Worm (Caenorhabditis elegans) whole organism, L4 larva: Measurements from ENCODE around the gene sec-61.A.

ENCODE experiments used
- F10B5.3 ChIP-seq: sonication (generic microtip); optimal IDR thresholded peaks from 2 replicates; lab custom pipeline; 2016; ENCODE audit warnings: mild to moderate bottlenecking, missing genetic modification characterization, missing compliant biosample characterization
- F37D6.2 ChIP-seq: sonication (generic microtip); optimal IDR thresholded peaks from 2 replicates; lab custom pipeline; 2016; ENCODE audit warnings: mild to moderate bottlenecking, missing genetic modification characterization, missing compliant biosample characterization
- F49E8.2 ChIP-seq: sonication (generic microtip); optimal IDR thresholded peaks from 2 replicates; lab custom pipeline; 2016; ENCODE audit warnings: missing compliant biosample characterization, mild to moderate bottlenecking, missing genetic modification characterization, borderline replicate concordance
- Y105C5A.15 ChIP-seq: fragments of 200-800 bp; sonication (Bioruptor generic); IDR thresholded peaks from 2 replicates; pipeline ENCODE4 v1.3.6; 2022; ENCODE audit warnings: missing genetic modification characterization, missing compliant biosample characterization
- Y5F2A.4 ChIP-seq: fragments of 200-800 bp; sonication (Bioruptor generic); optimal IDR thresholded peaks from 2 replicates; lab custom pipeline; 2018; ENCODE audit warnings: mild to moderate bottlenecking, missing genetic modification characterization, missing compliant biosample characterization
- aha-1 ChIP-seq: fragments of 150-350 bp; peaks from one replicate; lab custom pipeline; 2014; ENCODE audit warnings: missing biosample characterization, missing genetic modification characterization
- arid-1 ChIP-seq: fragments of 200-800 bp; sonication (Bioruptor generic); conservative IDR thresholded peaks from 2 replicates; pipeline ENCODE4 v1.3.6; 2022; ENCODE audit warnings: missing genetic modification reagents, missing genetic modification characterization, missing compliant biosample characterization
- ceh-28 ChIP-seq: fragments of 150-350 bp; optimal IDR thresholded peaks from 2 replicates; lab custom pipeline; 2014; ENCODE audit warnings: missing biosample characterization, missing genetic modification reagents, missing genetic modification characterization
- daf-16 ChIP-seq, 3 experiments: sonication (generic microtip); optimal IDR thresholded peaks; 2 replicates each; lab custom pipeline; 2016 to 2017; ENCODE audit warnings: missing genetic modification characterization in 3 of 3, missing genetic modification reagents in 3 of 3, mild to moderate bottlenecking in 2 of 3, missing compliant biosample characterization in 2 of 3, missing biosample characterization in 1 of 3, moderate library complexity in 1 of 3
- daf-19 ChIP-seq: fragments of 200-800 bp; sonication (Bioruptor generic); conservative IDR thresholded peaks from 2 replicates; pipeline ENCODE4 v1.3.6; 2022; ENCODE audit warnings: missing genetic modification characterization, missing compliant biosample characterization
- dpl-1 ChIP-seq: fragments of 150-350 bp; optimal IDR thresholded peaks from 2 replicates; lab custom pipeline; 2014; ENCODE audit warnings: missing biosample characterization, missing genetic modification reagents, missing genetic modification characterization
- duxl-1 ChIP-seq: sonication (generic microtip); optimal IDR thresholded peaks from 2 replicates; lab custom pipeline; 2016; ENCODE audit warnings: mild to moderate bottlenecking, missing genetic modification characterization, moderate library complexity, missing compliant biosample characterization; ENCODE audit not compliant: poor library complexity
- dve-1 ChIP-seq: sonication (generic microtip); optimal IDR thresholded peaks from 2 replicates; lab custom pipeline; 2017; ENCODE audit warnings: antibody characterized with exemption, mild to moderate bottlenecking, missing genetic modification characterization, missing compliant biosample characterization; ENCODE audit not compliant: insufficient read depth
- fkh-10 ChIP-seq: fragments of 150-350 bp; optimal IDR thresholded peaks from 2 replicates; lab custom pipeline; 2014; ENCODE audit warnings: missing biosample characterization, missing genetic modification reagents, missing genetic modification characterization
- gei-8 ChIP-seq: fragments of 200-800 bp; sonication (Bioruptor generic); optimal IDR thresholded peaks from 2 replicates; lab custom pipeline; 2018; ENCODE audit warnings: mild to moderate bottlenecking, missing genetic modification characterization, missing compliant biosample characterization
- hlh-30 ChIP-seq: sonication (generic microtip); optimal IDR thresholded peaks from 2 replicates; lab custom pipeline; 2017; ENCODE audit warnings: antibody characterized with exemption, mild to moderate bottlenecking, missing genetic modification characterization, missing compliant biosample characterization; ENCODE audit not compliant: insufficient read depth
- hmg-1.1 ChIP-seq: fragments of 200-800 bp; sonication (Bioruptor generic); IDR thresholded peaks from 2 replicates; pipeline ENCODE4 v1.3.6; 2022; ENCODE audit warnings: missing genetic modification reagents, missing genetic modification characterization, missing compliant biosample characterization
- lim-7 ChIP-seq: fragments of 200-800 bp; sonication (Bioruptor generic); IDR thresholded peaks from 2 replicates; pipeline ENCODE4 v1.3.6; 2022; ENCODE audit warnings: missing genetic modification characterization, missing compliant biosample characterization
- lin-1 ChIP-seq: fragments of 200-800 bp; sonication (Bioruptor generic); IDR thresholded peaks from 2 replicates; pipeline ENCODE4 v1.3.6; 2022; ENCODE audit warnings: missing genetic modification reagents, missing genetic modification characterization, missing compliant biosample characterization
- lin-13 ChIP-seq: fragments of 150-350 bp; optimal IDR thresholded peaks from 2 replicates; lab custom pipeline; 2014; ENCODE audit warnings: missing biosample characterization, missing genetic modification reagents, missing genetic modification characterization
- lin-29 ChIP-seq: fragments of 200-800 bp; sonication (Bioruptor generic); IDR thresholded peaks from 2 replicates; pipeline ENCODE4 v1.3.6; 2022; ENCODE audit warnings: missing genetic modification reagents, missing genetic modification characterization, missing compliant biosample characterization
- lin-39 ChIP-seq: fragments of 150-350 bp; optimal IDR thresholded peaks from 2 replicates; lab custom pipeline; 2014; ENCODE audit warnings: missing biosample characterization, missing genetic modification reagents, missing genetic modification characterization
- lsy-2 ChIP-seq, 2 experiments: fragments of 150-350 bp in 1 of 2; sonication (generic microtip) in 1 of 2; optimal IDR thresholded peaks; 2 replicates each; lab custom pipeline; 2014 to 2017; ENCODE audit warnings: missing biosample characterization in 2 of 2, missing genetic modification characterization in 2 of 2
- madf-5 ChIP-seq, 2 experiments: fragments of 200-800 bp; sonication (Bioruptor generic); IDR thresholded peaks; 2 replicates each; pipeline ENCODE4 v1.3.6; 2022; ENCODE audit warnings: missing compliant biosample characterization in 2 of 2, missing genetic modification characterization in 2 of 2
- mdt-29 ChIP-seq: fragments of 200-800 bp; sonication (Bioruptor generic); IDR thresholded peaks from 2 replicates; pipeline ENCODE4 v1.3.6; 2022; ENCODE audit warnings: missing genetic modification reagents, missing genetic modification characterization, missing compliant biosample characterization
- mep-1 ChIP-seq: fragments of 150-350 bp; sonication (generic microtip); optimal IDR thresholded peaks from 3 replicates; lab custom pipeline; 2014; ENCODE audit warnings: missing biosample characterization, missing genetic modification characterization
- mes-2 ChIP-seq: sonication (generic microtip); optimal IDR thresholded peaks from 2 replicates; lab custom pipeline; 2016; ENCODE audit warnings: missing genotype, mild to moderate bottlenecking, missing genetic modification characterization, missing compliant biosample characterization; ENCODE audit not compliant: poor library complexity, severe bottlenecking
- nhr-10 ChIP-seq: fragments of 150-350 bp; optimal IDR thresholded peaks from 2 replicates; lab custom pipeline; 2014; ENCODE audit warnings: missing biosample characterization, missing genetic modification characterization
- nhr-11 ChIP-seq: fragments of 150-350 bp; optimal IDR thresholded peaks from 2 replicates; lab custom pipeline; 2014; ENCODE audit warnings: missing biosample characterization, missing genetic modification characterization
- nhr-111 ChIP-seq: fragments of 200-800 bp; sonication (Bioruptor generic); optimal IDR thresholded peaks from 2 replicates; lab custom pipeline; 2018; ENCODE audit warnings: mild to moderate bottlenecking, missing genetic modification characterization, missing compliant biosample characterization
- nhr-48 ChIP-seq: sonication (generic microtip); optimal IDR thresholded peaks from 2 replicates; lab custom pipeline; 2016; ENCODE audit warnings: mild to moderate bottlenecking, missing genetic modification characterization, missing compliant biosample characterization
- nhr-76 ChIP-seq: fragments of 150-350 bp; optimal IDR thresholded peaks from 2 replicates; lab custom pipeline; 2014; ENCODE audit warnings: missing biosample characterization, missing genetic modification characterization
- nhr-77 ChIP-seq: fragments of 150-350 bp; optimal IDR thresholded peaks from 2 replicates; lab custom pipeline; 2014; ENCODE audit warnings: missing biosample characterization, missing genetic modification characterization
- pha-4 ChIP-seq, 2 experiments: fragments of 150-350 bp in 1 of 2; fragments of 200-800 bp in 1 of 2; sonication (Bioruptor generic) in 1 of 2; IDR thresholded peaks in 1 of 2; optimal IDR thresholded peaks in 1 of 2; 2 replicates each; pipeline versions ENCODE4 v1.3.6 to Lab custom; 2014 to 2022; ENCODE audit warnings: missing genetic modification characterization in 2 of 2, missing genetic modification reagents in 2 of 2, missing biosample characterization in 1 of 2, missing compliant biosample characterization in 1 of 2
- pqm-1 ChIP-seq: sonication (generic microtip); optimal IDR thresholded peaks from 2 replicates; lab custom pipeline; 2017; ENCODE audit warnings: missing biosample characterization, missing genetic modification characterization
- rbr-2 ChIP-seq: sonication (generic microtip); optimal IDR thresholded peaks from 2 replicates; lab custom pipeline; 2016; ENCODE audit warnings: missing genotype, missing genetic modification characterization, missing compliant biosample characterization
- skn-1 ChIP-seq: fragments of 150-350 bp; optimal IDR thresholded peaks from 2 replicates; lab custom pipeline; 2014; ENCODE audit warnings: missing biosample characterization, missing genetic modification characterization
- snpc-1.2 ChIP-seq: fragments of 200-800 bp; sonication (Bioruptor generic); IDR thresholded peaks from 2 replicates; pipeline ENCODE4 v1.3.6; 2022; ENCODE audit warnings: missing genetic modification reagents, missing genetic modification characterization, missing compliant biosample characterization
- spr-1 ChIP-seq: sonication (generic microtip); optimal IDR thresholded peaks from 2 replicates; lab custom pipeline; 2016; ENCODE audit warnings: mild to moderate bottlenecking, missing genetic modification characterization, missing compliant biosample characterization
- tag-97 ChIP-seq: fragments of 200-800 bp; sonication (Bioruptor generic); IDR thresholded peaks from 2 replicates; pipeline ENCODE4 v1.3.6; 2022; ENCODE audit warnings: missing genetic modification characterization, missing compliant biosample characterization
- unc-62 ChIP-seq, 3 experiments: fragments of 150-350 bp in 1 of 3; sonication (generic microtip); optimal IDR thresholded peaks in 2 of 3; peaks in 1 of 3; 1 replicate in 1 of 3; 2 replicates in 2 of 3; lab custom pipeline; 2014 to 2017; ENCODE audit warnings: missing biosample characterization in 3 of 3, missing genetic modification characterization in 3 of 3, missing genetic modification reagents in 3 of 3, missing genotype in 1 of 3
- vab-7 ChIP-seq: fragments of 200-800 bp; sonication (Bioruptor generic); IDR thresholded peaks from 2 replicates; pipeline ENCODE4 v1.3.6; 2022; ENCODE audit warnings: missing genetic modification reagents, missing genetic modification characterization, missing compliant biosample characterization
- zag-1 ChIP-seq: fragments of 150-350 bp; optimal IDR thresholded peaks from 2 replicates; lab custom pipeline; 2014; ENCODE audit warnings: missing biosample characterization, missing genetic modification characterization
- zfp-2 ChIP-seq: sonication (generic microtip); optimal IDR thresholded peaks from 2 replicates; lab custom pipeline; 2016; ENCODE audit warnings: mild to moderate bottlenecking, missing genetic modification characterization, missing compliant biosample characterization
- zip-11 ChIP-seq: fragments of 200-800 bp; sonication (Bioruptor generic); IDR thresholded peaks from 2 replicates; pipeline ENCODE4 v1.3.6; 2022; ENCODE audit warnings: missing genetic modification characterization, missing compliant biosample characterization
- zip-2 ChIP-seq: fragments of 150-350 bp; optimal IDR thresholded peaks from 2 replicates; lab custom pipeline; 2014; ENCODE audit warnings: missing biosample characterization, missing genetic modification characterization
- ztf-11 ChIP-seq: fragments of 150-350 bp; optimal IDR thresholded peaks from 2 replicates; lab custom pipeline; 2014; ENCODE audit warnings: missing biosample characterization, missing genetic modification characterization
- ztf-7 ChIP-seq: fragments of 150-350 bp; optimal IDR thresholded peaks from 2 replicates; lab custom pipeline; 2014; ENCODE audit warnings: missing biosample characterization, missing genetic modification characterization

sec-61.A gene

DNA sequence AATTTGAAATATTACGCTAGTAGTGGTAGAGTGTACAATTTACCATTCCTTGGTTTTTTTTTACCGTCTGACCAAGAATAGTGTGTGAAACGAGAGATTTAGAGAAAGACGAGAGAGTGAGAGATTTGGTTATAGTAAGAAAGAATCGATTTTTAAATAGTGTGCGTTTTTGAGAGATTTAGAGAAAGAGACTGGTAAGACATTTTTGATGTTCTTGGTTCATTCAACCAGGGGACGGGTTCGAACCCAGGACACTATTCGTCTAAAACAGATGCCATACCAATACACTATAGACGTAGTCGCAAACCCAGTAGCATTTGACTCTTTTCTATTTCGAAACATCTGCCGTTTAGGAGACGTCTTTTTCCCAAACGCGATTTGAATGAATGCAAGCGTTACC lies 13.0 kb upstream of the sec-61.A start (continued):
- TF ChIP-seq dve-1 (tag; lab: Kevin White, UChicago), result peak; percentile 87
- peak; percentile 90 for TF ChIP-seq Y105C5A.15
- TF ChIP-seq lin-1 (GFP tag; lab: Robert Waterston, UW), result peak; percentile 78; the same call in 1 of the 2 replicates
- TF ChIP-seq snpc-1.2, result peak; percentile 99
- TF ChIP-seq nhr-76 (tag; lab: Kevin White, UChicago), result no peak
- peak; percentile 79 for TF ChIP-seq F49E8.2 (tag; lab: Kevin White, UChicago)
- peak; percentile 68 for TF ChIP-seq lin-29 (GFP tag; lab: Robert Waterston, UW)
- TF ChIP-seq zip-2, result peak; percentile 53
- peak; percentile 18 for TF ChIP-seq fkh-10
- peak; percentile 34 for TF ChIP-seq zfp-2 (tag; lab: Kevin White, UChicago)
- peak; percentile 81 for TF ChIP-seq nhr-111 (GFP tag; lab: Kevin White, UChicago)
- TF ChIP-seq skn-1, result no peak
- no peak for TF ChIP-seq aha-1 (tag; lab: Kevin White, UChicago)
- TF ChIP-seq mep-1 (tag; lab: Kevin White, UChicago), result peak; percentile 92
- peak; percentile 85 for TF ChIP-seq rbr-2 (tag; lab: Kevin White, UChicago)
- TF ChIP-seq F10B5.3 (tag; lab: Kevin White, UChicago), result peak; percentile 6
- peak; percentile 62 for TF ChIP-seq F37D6.2 (tag; lab: Kevin White, UChicago)
- peak; percentile 93 for TF ChIP-seq ztf-7 (tag; lab: Kevin White, UChicago)
- TF ChIP-seq hmg-1.1, result peak; percentile 93
- TF ChIP-seq nhr-10 (tag; lab: Kevin White, UChicago), result no peak
- no peak for TF ChIP-seq tag-97
- TF ChIP-seq daf-19 (GFP tag; lab: Robert Waterston, UW), result peak; percentile 90
- TF ChIP-seq ceh-28 (tag; lab: Kevin White, UChicago), result peak; percentile 21
- no peak; the same call in 1 of the 2 replicates for TF ChIP-seq vab-7 (GFP tag; lab: Robert Waterston, UW)
- TF ChIP-seq mes-2 (tag; lab: Kevin White, UChicago), result peak; percentile 84
- TF ChIP-seq nhr-11, result peak; percentile 30
- peak; percentile 62 for TF ChIP-seq Y5F2A.4
- TF ChIP-seq unc-62 (GFP tag; optimal IDR thresholded peaks at IDR 0.05 in 1 of 2; lab: Kevin White, UChicago), result no peak
- TF ChIP-seq unc-62 (tag; optimal IDR thresholded peaks at IDR 0.05; lab: Kevin White, UChicago), result no peak
- TF ChIP-seq duxl-1, result peak; percentile 93
- TF ChIP-seq hlh-30, result peak; percentile 68
- peak; percentile 36 for TF ChIP-seq zag-1 (tag; lab: Kevin White, UChicago)
- no peak for TF ChIP-seq gei-8 (GFP tag; lab: Kevin White, UChicago)
- TF ChIP-seq arid-1 (GFP tag; lab: Robert Waterston, UW), result peak; percentile 82; the same call in 1 of the 2 replicates
- no peak for TF ChIP-seq zip-11 (GFP tag; lab: Robert Waterston, UW)
- TF ChIP-seq daf-16 (GFP tag; optimal IDR thresholded peaks at IDR 0.05; lab: Kevin White, UChicago), result peak; percentile 64 to 82
- TF ChIP-seq daf-16 (tag; optimal IDR thresholded peaks at IDR 0.05; lab: Kevin White, UChicago), result peak; percentile 52
- TF ChIP-seq spr-1 (tag; lab: Kevin White, UChicago), result peak; percentile 74
- no peak for TF ChIP-seq lim-7 (GFP tag; lab: Robert Waterston, UW)
- no peak for TF ChIP-seq lin-39 (tag; lab: Kevin White, UChicago)
- peak; percentile 64 for TF ChIP-seq nhr-48 (tag; lab: Kevin White, UChicago)
- TF ChIP-seq ztf-11 (tag; lab: Kevin White, UChicago), result no peak
- TF ChIP-seq nhr-77, result no peak
- peak; percentile 44 for TF ChIP-seq dpl-1 (GFP tag; lab: Kevin White, UChicago)
- 0 out of 4 replicates have a peak, but pooled peaks of 1 of the 2 experiments have one; percentile 19 for TF ChIP-seq madf-5 (GFP tag; IDR thresholded peaks at IDR 0.05; lab: Robert Waterston, UW)
- peak; percentile 80; the same call in 1 of the 2 replicates for TF ChIP-seq mdt-29 (GFP tag; lab: Robert Waterston, UW)
- TF ChIP-seq pha-4 (GFP tag; IDR thresholded peaks at IDR 0.05; lab: Robert Waterston, UW), result no peak; the same call in none of the 2 replicates
- no peak for TF ChIP-seq pha-4 (tag; optimal IDR thresholded peaks at IDR 0.05; lab: Kevin White, UChicago)
- TF ChIP-seq pqm-1, result no peak
- peak in 1 of 2 experiments; percentile 89 for TF ChIP-seq lsy-2 (tag; optimal IDR thresholded peaks at IDR 0.05; lab: Kevin White, UChicago)
- TF ChIP-seq lin-13 (GFP tag; lab: Kevin White, UChicago), result peak; percentile 80
